Worm (Caenorhabditis elegans) whole organism, early embryonic: ENCODE data around the gene lip-1.

ENCODE experiments used
- aly-1 ChIP-seq: sonication (generic microtip); optimal IDR thresholded peaks from 2 replicates; lab custom pipeline; 2016; ENCODE audit warnings: missing genetic modification characterization, missing compliant biosample characterization
- ama-1 ChIP-seq: fragments of 150-350 bp; optimal IDR thresholded peaks from 2 replicates; lab custom pipeline; 2014
- ceh-13 ChIP-seq: fragments of 200-800 bp; sonication (Bioruptor generic); optimal IDR thresholded peaks from 2 replicates; lab custom pipeline; 2018; ENCODE audit warnings: mild to moderate bottlenecking, missing genetic modification characterization, missing compliant biosample characterization
- flt-1 ChIP-seq: fragments of 200-800 bp; sonication (Bioruptor generic); IDR thresholded peaks from 2 replicates; pipeline ENCODE4 v1.3.6; 2022; ENCODE audit warnings: missing genetic modification characterization, missing compliant biosample characterization
- hmbx-1 ChIP-seq: sonication (generic microtip); optimal IDR thresholded peaks from 2 replicates; lab custom pipeline; 2016; ENCODE audit warnings: mild to moderate bottlenecking, missing genetic modification characterization, missing compliant biosample characterization
- hnd-1 ChIP-seq: sonication (generic microtip); optimal IDR thresholded peaks from 2 replicates; lab custom pipeline; 2016; ENCODE audit warnings: missing genetic modification characterization, missing compliant biosample characterization
- pes-1 ChIP-seq: fragments of 200-800 bp; sonication (Bioruptor generic); IDR thresholded peaks from 2 replicates; pipeline ENCODE4 v1.3.6; 2022; ENCODE audit warnings: missing genetic modification reagents, missing genetic modification characterization, missing compliant biosample characterization
- sea-1 ChIP-seq: fragments of 200-800 bp; sonication (Bioruptor generic); conservative IDR thresholded peaks from 2 replicates; pipeline ENCODE4 v1.3.6; 2022; ENCODE audit warnings: missing genetic modification characterization, missing compliant biosample characterization
- tbx-11 ChIP-seq: fragments of 200-800 bp; sonication (Bioruptor generic); IDR thresholded peaks from 2 replicates; pipeline ENCODE4 v1.3.6; 2022; ENCODE audit warnings: missing genetic modification characterization, missing compliant biosample characterization
- tbx-37 ChIP-seq: fragments of 200-800 bp; sonication (Bioruptor generic); conservative IDR thresholded peaks from 2 replicates; pipeline ENCODE4 v1.3.6; 2022; ENCODE audit warnings: missing genetic modification reagents, missing genetic modification characterization, missing compliant biosample characterization
- tra-4 ChIP-seq: sonication (generic microtip); optimal IDR thresholded peaks from 2 replicates; lab custom pipeline; 2017; ENCODE audit warnings: missing genetic modification characterization, missing compliant biosample characterization

DNA sequence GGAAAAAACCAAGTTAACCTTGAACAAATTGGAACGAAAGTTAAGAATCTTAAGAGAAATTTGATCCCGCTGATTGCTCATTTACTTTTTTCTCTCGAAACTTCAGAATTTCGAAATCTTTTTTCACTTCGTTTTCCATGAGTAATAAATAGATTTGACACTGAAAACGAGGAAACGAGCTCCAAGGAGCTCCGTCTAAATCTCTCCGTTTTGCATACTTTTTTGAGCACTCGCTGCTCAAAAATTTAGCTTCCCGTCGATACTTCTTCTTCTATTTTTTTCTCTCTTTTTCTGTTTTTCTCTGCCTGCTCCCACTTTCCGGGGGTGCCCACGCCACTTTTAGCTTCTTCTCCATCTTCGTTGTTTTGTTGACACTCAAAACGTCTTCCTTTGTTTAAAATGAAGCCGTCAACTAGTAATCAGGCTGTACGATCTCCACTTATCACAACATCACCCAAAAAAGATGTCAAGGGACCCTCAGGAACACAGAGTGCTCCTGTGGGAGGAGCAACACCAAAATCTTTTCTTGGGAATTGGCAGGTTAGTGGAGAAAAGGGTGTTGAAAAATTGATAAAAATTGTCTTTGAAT lies 36.2 kb upstream of the lip-1 start, which contains the start of gene C17H12.10:
- no peak for TF ChIP-seq tra-4 (tag; lab: Kevin White, UChicago)
- TF ChIP-seq hmbx-1 (tag; lab: Kevin White, UChicago), result no peak
- TF ChIP-seq hnd-1 (tag; lab: Kevin White, UChicago), result no peak
- TF ChIP-seq ceh-13 (GFP tag; lab: Kevin White, UChicago), result no peak
- no peak for TF ChIP-seq tbx-37 (GFP tag; lab: Robert Waterston, UW)
- TF ChIP-seq sea-1 (GFP tag; lab: Robert Waterston, UW), result no peak
- no peak for TF ChIP-seq aly-1 (tag; lab: Kevin White, UChicago)
- TF ChIP-seq ama-1 (lab: Kevin White, UChicago), result no peak
- TF ChIP-seq tbx-11 (GFP tag; lab: Robert Waterston, UW), result no peak
- TF ChIP-seq flt-1 (GFP tag; lab: Robert Waterston, UW), result no peak
- TF ChIP-seq pes-1 (GFP tag; lab: Robert Waterston, UW), result no peak
